Fruit fly (Drosophila melanogaster) whole organism, prepupa: ENCODE results near the gene CG17272.

Experiments used
- CG3032 ChIP-seq: fragments of 200-800 bp; optimal IDR thresholded peaks from 2 replicates; lab custom pipeline; 2019; ENCODE audit warnings: missing biosample characterization, mild to moderate bottlenecking, missing genetic modification characterization, moderate library complexity
- Ets96B ChIP-seq: fragments of 200-800 bp; optimal IDR thresholded peaks from 2 replicates; lab custom pipeline; 2019; ENCODE audit warnings: missing biosample characterization, mild to moderate bottlenecking, missing genetic modification characterization, moderate library complexity
- Gug ChIP-seq: fragments of 200-800 bp; sonication (Bioruptor generic); IDR thresholded peaks from 2 replicates; pipeline ENCODE4 v1.3.6; 2022; ENCODE audit warnings: missing biosample characterization, missing genetic modification characterization
- Hr39 ChIP-seq: fragments of 200-800 bp; sonication (Bioruptor generic); optimal IDR thresholded peaks from 2 replicates; lab custom pipeline; 2016; ENCODE audit warnings: missing biosample characterization, missing genetic modification characterization
- Sox102F ChIP-seq: fragments of 200-800 bp; sonication (Bioruptor generic); optimal IDR thresholded peaks from 2 replicates; lab custom pipeline; 2016; ENCODE audit warnings: missing biosample characterization, mild to moderate bottlenecking, missing genetic modification characterization
- ss ChIP-seq, 2 experiments: fragments of 200-800 bp; sonication (Bioruptor generic); optimal IDR thresholded peaks; 2 replicates in 1 of 2; 3 replicates in 1 of 2; lab custom pipeline; 2017 to 2018; ENCODE audit warnings: mild to moderate bottlenecking in 2 of 2, missing biosample characterization in 2 of 2, missing genetic modification characterization in 2 of 2, moderate library complexity in 1 of 2

- TF ChIP-seq Gug (GFP tag; lab: Robert Waterston, UW) (no peak), Hr39 (GFP tag; lab: Kevin White, UChicago) (no peak), Sox102F (GFP tag; lab: Kevin White, UChicago) (no peak), ss (GFP tag; optimal IDR thresholded peaks at IDR 0.05; lab: Kevin White, UChicago) (no peak), Ets96B (tag; lab: Kevin White, UChicago) (no peak), CG3032 (no peak)
Observed at dm6 chr3R:20830963-20831362, 6.9 kb upstream of the CG17272 start, which contains the start of gene CG31223.
